Worm (Caenorhabditis elegans): ENCODE results near the gene T24B8.7.

T24B8.7 gene

DNA sequence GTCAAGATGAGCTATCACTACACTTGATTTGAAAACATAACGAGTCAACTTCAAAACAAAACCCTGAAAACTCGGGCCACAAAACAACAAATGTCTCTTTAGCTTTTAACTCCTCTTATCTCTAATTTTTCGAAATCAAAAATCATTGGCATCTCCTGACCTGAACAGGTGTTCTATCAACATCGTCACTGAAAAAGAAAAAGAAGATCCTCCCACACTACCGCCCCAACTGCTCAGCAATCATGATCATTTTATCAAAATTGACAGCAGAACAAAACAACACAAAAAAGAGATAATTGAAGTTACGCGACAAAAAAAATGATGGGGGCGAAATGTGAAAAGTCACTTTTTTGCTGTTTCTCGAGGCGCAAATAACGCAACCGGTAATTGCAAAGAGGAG is 24.9 kb upstream of the T24B8.7 start:
- TF ChIP-seq F13H6.1 (tag; optimal IDR thresholded peaks at IDR 0.05): peak; percentile 53
- no peak for TF ChIP-seq ztf-1 (GFP tag; conservative IDR thresholded peaks at IDR 0.05)
- TF ChIP-seq C34F6.9 (tag; optimal IDR thresholded peaks at IDR 0.05): peak; percentile 42
- peak; percentile 15 for TF ChIP-seq nhr-129 (tag; optimal IDR thresholded peaks at IDR 0.05)

DNA sequence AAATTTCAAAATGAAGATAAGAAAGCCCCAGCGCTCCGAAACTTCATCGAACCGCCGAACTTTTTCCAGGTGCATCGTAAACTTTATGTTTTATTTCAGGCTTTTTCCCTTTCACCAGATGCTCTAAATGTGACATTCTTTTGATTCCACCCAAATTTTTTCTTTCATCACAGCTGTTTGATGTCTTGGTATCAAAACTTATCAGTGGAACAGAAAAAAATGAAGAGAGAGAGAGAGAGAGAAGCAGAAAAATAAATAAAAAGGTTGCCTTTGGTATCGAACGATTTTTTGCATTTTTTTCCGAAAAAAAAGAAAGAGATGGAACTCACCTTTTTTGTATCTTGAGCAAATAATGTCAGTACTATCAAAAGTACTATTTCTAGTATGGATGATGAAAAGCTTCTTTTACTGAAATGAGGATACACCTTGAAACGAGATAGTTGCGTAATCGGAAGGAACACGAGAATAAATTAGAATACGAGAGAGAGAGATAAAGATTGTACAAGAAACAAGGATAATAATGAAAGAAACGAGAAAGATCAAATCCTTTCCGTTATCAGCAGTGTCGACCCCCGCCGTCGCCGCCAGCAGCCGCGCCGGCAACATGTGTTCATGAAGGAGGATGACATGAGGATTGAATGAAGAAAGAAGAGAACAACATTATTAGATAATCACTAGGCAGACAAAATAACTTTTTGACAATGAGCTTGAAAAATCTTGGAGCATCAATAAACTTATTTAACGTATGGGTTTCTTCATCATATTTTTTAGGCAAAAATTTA is 22.8 kb upstream of the T24B8.7 start:
- TF ChIP-seq sma-9 (GFP tag; optimal IDR thresholded peaks at IDR 0.05): peak; percentile 70
- TF ChIP-seq sma-9 (tag; optimal IDR thresholded peaks at IDR 0.05): no peak
- peak; percentile 37 for TF ChIP-seq fos-1 (tag; optimal IDR thresholded peaks at IDR 0.05)
- TF ChIP-seq lsy-2 (tag; optimal IDR thresholded peaks at IDR 0.05): peak in 1 of 2 experiments; percentile 5
- TF ChIP-seq ZK546.5 (tag; optimal IDR thresholded peaks at IDR 0.05): no peak
- TF ChIP-seq elt-1 (tag; optimal IDR thresholded peaks at IDR 0.05): no peak
- peak; percentile 3 for TF ChIP-seq F13H6.1 (tag; optimal IDR thresholded peaks at IDR 0.05)
- TF ChIP-seq sem-4 (tag; optimal IDR thresholded peaks at IDR 0.05): no peak
- no peak for TF ChIP-seq ceh-82 (tag; optimal IDR thresholded peaks at IDR 0.05)
- TF ChIP-seq ztf-4 (tag; optimal IDR thresholded peaks at IDR 0.05): no peak

DNA sequence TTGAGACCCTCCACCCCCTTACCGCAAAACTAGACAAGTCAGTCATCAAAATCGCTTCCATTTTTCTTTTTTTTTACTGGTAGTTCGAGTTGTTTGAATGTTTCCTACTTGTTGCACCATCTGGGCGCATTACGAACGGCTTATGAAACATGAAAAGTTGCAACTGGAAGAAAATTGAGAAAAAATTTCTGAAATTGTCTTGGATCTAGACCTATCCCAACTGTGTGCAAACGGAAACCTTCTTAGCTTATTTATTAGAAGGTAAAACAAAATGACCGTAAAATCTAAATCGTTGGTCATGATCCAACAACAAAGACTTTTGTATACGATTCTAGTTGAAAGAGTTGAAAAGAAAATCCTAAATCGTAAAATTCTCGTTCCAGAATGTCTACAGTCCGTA is 21.0 kb upstream of the T24B8.7 start:
- no peak for TF ChIP-seq snpc-4 (tag; optimal IDR thresholded peaks at IDR 0.05)
- TF ChIP-seq ztf-1 (GFP tag; conservative IDR thresholded peaks at IDR 0.05): no peak

DNA sequence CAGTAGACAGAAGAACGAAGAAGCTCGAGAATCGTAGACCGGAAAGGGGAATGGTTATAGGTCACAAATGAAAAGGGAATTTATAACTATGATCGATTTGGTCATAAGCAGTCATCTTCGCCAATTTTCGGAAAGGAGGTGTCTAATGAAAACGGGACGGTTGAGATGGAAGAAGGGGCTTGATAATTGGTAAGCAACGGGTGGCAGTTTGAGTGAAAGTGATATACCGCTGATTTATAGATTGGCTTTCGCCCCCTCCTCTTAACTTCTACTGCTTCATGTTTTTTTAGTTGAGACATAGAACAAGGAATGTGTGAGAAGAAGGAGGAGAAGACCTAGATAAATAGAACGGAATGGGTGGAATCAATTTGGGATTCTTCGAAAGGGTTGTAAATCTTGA is 19.3 kb upstream of the T24B8.7 start:
- no peak for TF ChIP-seq ztf-11 (tag; optimal IDR thresholded peaks at IDR 0.05)
- TF ChIP-seq elt-1 (tag; optimal IDR thresholded peaks at IDR 0.05): no peak
- TF ChIP-seq blmp-1 (tag; optimal IDR thresholded peaks at IDR 0.05; ENCODE audit: insufficient read depth): peak; percentile 46
- TF ChIP-seq mdl-1 (tag; optimal IDR thresholded peaks at IDR 0.05): no peak
- TF ChIP-seq lin-39 (tag; optimal IDR thresholded peaks at IDR 0.05): no peak
- no peak for TF ChIP-seq dmd-4 (tag; optimal IDR thresholded peaks at IDR 0.05)
- TF ChIP-seq aly-2 (tag; optimal IDR thresholded peaks at IDR 0.05): no peak
- peak; percentile 7 for TF ChIP-seq egl-27 (tag; optimal IDR thresholded peaks at IDR 0.05)

DNA sequence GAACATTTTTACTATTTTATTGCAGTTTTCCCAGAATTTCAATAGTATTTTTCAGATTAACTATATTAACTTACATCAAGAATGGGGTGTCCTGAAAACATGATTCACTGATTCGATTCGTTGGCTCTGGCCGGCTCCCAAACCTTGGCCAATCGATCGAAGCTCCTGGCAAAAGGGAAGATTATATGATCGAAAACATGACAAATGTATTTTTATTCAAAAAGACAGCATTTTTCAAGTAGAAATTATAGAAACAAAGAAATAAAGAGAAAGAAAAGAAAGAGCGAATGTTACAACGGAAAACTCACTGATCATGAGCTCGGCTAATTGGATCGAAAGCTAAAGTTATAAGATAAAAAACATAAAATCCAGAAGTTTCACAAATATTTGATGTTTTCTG is 17.3 kb upstream of the T24B8.7 start, which contains the start of gene T24B8.4:
T24B8.4 (minus strand) TSS at position 101 of the 400 bp plus-strand sequence.
- TF ChIP-seq blmp-1 (tag; optimal IDR thresholded peaks at IDR 0.05; ENCODE audit: insufficient read depth) (no peak), ztf-11 (tag; optimal IDR thresholded peaks at IDR 0.05) (no peak), mab-5 (tag; optimal IDR thresholded peaks at IDR 0.05) (no peak), dmd-4 (tag; optimal IDR thresholded peaks at IDR 0.05) (no peak)

DNA sequence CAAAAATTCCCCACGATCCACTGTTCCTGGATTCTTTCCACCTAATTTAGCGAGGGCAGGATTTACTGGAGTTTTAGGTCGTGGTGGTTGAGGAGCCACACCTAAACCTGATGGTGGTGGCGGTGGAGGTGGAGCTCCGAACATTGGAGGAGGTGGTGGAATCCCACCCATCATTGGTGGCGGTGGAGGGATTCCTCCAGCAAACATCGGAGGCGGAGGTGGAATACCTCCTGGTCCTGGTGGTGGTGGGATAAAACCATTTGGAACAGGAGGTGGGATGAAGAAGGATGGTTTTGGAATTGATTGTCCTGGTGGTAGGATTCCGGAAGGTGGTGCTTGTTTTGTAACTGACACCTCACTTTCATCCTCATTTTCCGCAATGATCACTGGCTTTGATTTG is 16.4 kb upstream of the T24B8.7 start:
- TF ChIP-seq fos-1 (tag; optimal IDR thresholded peaks at IDR 0.05) (no peak), ZK546.5 (tag; optimal IDR thresholded peaks at IDR 0.05) (no peak), snpc-4 (tag; optimal IDR thresholded peaks at IDR 0.05) (no peak), unc-55 (GFP tag; optimal IDR thresholded peaks at IDR 0.05) (no peak), nhr-12 (tag; optimal IDR thresholded peaks at IDR 0.05) (no peak), sma-9 (GFP tag; optimal IDR thresholded peaks at IDR 0.05) (no peak), sma-9 (tag; optimal IDR thresholded peaks at IDR 0.05) (no peak)

DNA sequence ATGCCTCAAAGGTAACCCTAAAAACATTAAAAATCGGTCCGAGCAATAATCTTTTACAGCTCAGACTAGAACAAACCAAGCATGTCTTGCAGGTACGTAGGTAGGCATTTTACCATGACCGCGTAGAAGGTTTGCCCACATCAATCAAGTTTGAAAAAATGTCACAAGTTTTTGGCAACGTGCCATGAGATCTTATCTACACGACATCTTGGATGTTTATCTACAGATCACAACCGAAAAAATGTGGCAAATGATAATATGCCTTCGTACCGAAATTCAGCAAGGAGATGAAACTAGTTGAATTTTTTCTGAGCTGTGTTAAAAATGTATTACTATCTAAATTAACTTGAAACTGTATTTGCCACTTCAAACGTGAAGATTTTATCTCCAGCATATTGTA is 11.0 kb upstream of the T24B8.7 start:
- TF ChIP-seq ama-1 (optimal IDR thresholded peaks at IDR 0.05): no peak
- TF ChIP-seq elt-1 (tag; optimal IDR thresholded peaks at IDR 0.05): peak; percentile 82
- TF ChIP-seq C34F6.9 (tag; optimal IDR thresholded peaks at IDR 0.05): no peak
- no peak for TF ChIP-seq alr-1 (tag; optimal IDR thresholded peaks at IDR 0.05)
- no peak for TF ChIP-seq lin-39 (tag; optimal IDR thresholded peaks at IDR 0.05)
- TF ChIP-seq nhr-129 (tag; optimal IDR thresholded peaks at IDR 0.05): no peak
- no peak for TF ChIP-seq unc-55 (GFP tag; optimal IDR thresholded peaks at IDR 0.05)
- TF ChIP-seq lsy-2 (tag; optimal IDR thresholded peaks at IDR 0.05): no peak
- TF ChIP-seq fos-1 (tag; optimal IDR thresholded peaks at IDR 0.05): no peak
- no peak for TF ChIP-seq Y55F3AM.14 (GFP tag; optimal IDR thresholded peaks at IDR 0.05)
- no peak for TF ChIP-seq gmeb-1 (tag; optimal IDR thresholded peaks at IDR 0.05)
- no peak for TF ChIP-seq crh-2 (tag; optimal IDR thresholded peaks at IDR 0.05)
- no peak for TF ChIP-seq unc-62 (GFP tag; optimal IDR thresholded peaks at IDR 0.05)
- no peak for TF ChIP-seq nhr-11 (tag; optimal IDR thresholded peaks at IDR 0.05)
- no peak for TF ChIP-seq unc-39 (tag; optimal IDR thresholded peaks at IDR 0.05)
- no peak for TF ChIP-seq mbf-1 (tag; optimal IDR thresholded peaks at IDR 0.05)
- peak; percentile 91 for TF ChIP-seq nhr-23 (tag; optimal IDR thresholded peaks at IDR 0.05)
- no peak for TF ChIP-seq F13H6.1 (tag; optimal IDR thresholded peaks at IDR 0.05)
- no peak for TF ChIP-seq mab-5 (tag; optimal IDR thresholded peaks at IDR 0.05)
- no peak for TF ChIP-seq zag-1 (tag; optimal IDR thresholded peaks at IDR 0.05)
- no peak for TF ChIP-seq nhr-12 (tag; optimal IDR thresholded peaks at IDR 0.05)
- TF ChIP-seq nhr-77 (tag; optimal IDR thresholded peaks at IDR 0.05): no peak
- no peak for TF ChIP-seq skn-1 (tag; optimal IDR thresholded peaks at IDR 0.05)
- no peak for TF ChIP-seq nhr-21 (tag; optimal IDR thresholded peaks at IDR 0.05)
- TF ChIP-seq egl-27 (tag; optimal IDR thresholded peaks at IDR 0.05): no peak
- TF ChIP-seq sma-3 (GFP tag; optimal IDR thresholded peaks at IDR 0.05): no peak

Measured in whole organism, L2 larva.